Worm (Caenorhabditis elegans): ENCODE measurements around the gene srw-20.

Gene srw-20

DNA sequence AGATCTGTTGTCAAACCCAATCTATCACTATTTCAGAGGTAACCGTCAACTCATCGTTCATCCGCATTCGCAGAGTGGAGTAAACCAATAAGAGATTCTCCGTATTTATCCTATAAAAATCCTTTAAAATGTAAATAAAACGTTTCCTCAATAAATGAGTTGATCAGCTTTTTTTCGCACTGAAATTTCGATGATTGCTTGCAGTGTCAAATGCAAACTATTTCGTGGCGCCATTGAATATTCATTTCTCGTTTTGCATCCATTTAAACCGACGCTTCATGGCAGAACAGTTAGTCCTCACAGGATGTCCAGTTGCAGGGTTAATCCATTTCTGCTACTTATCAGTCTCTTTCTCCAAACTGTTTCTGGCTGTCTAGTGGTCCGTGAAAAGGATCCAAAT, 18.1 kb downstream of the srw-20 start, which contains the start of gene F28B1.9:
TSS of gene F28B1.9 (plus strand) at position 301 of the 400 bp plus-strand sequence.
- TF ChIP-seq sox-4 (tag; optimal IDR thresholded peaks at IDR 0.05), result no peak
- TF ChIP-seq rnt-1 (tag; optimal IDR thresholded peaks at IDR 0.05), result no peak
- TF ChIP-seq unc-3 (GFP tag; conservative IDR thresholded peaks at IDR 0.05), result no peak
- no peak for TF ChIP-seq unc-3 (tag; optimal IDR thresholded peaks at IDR 0.05)
- no peak for TF ChIP-seq T23F11.4 (GFP tag; optimal IDR thresholded peaks at IDR 0.05)
- no peak for TF ChIP-seq elt-2 (tag; optimal IDR thresholded peaks at IDR 0.05)
- TF ChIP-seq mec-3 (tag; optimal IDR thresholded peaks at IDR 0.05; ENCODE audit: borderline replicate concordance), result no peak
- TF ChIP-seq hlh-6 (tag; optimal IDR thresholded peaks at IDR 0.05), result no peak

DNA sequence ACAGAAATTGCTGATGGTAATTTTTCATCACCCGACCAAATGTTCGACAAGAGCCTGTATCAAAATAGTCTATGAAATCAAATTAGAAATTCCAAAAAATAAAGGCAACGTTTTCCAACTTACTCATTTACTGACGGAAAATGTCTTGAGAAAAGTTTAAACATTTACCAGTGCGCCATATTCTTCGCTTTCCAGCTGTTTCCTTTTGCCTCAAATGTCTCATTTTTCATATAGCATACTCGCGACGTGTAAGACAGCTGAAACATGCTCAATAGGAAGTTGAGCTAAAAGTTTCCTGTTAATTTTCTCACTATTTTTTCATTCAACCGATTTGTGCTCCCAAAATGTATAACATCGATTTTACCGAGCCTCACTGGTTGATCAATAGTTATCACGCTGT, 19.7 kb downstream of the srw-20 start, which contains the start of gene sri-66:
TSS of gene sri-66 (plus strand) at position 301 of the 400 bp plus-strand sequence.
- TF ChIP-seq rnt-1 (tag; optimal IDR thresholded peaks at IDR 0.05) (no peak), ztf-16 (tag; optimal IDR thresholded peaks at IDR 0.05) (no peak), Y22D7AL.16 (tag; optimal IDR thresholded peaks at IDR 0.05) (no peak), C38D4.7 (GFP tag; optimal IDR thresholded peaks at IDR 0.05) (no peak), dve-1 (tag; optimal IDR thresholded peaks at IDR 0.05) (no peak)

ce11 chrV:17044500-17044899, 35.2 kb downstream of the srw-20 start, which contains the start of gene F28B1.2:
Gene F28B1.2, plus strand, starts transcription at chrV:17044800.
- TF ChIP-seq sdc-2 (tag; optimal IDR thresholded peaks at IDR 0.05) (no peak), ama-1 (optimal IDR thresholded peaks at IDR 0.05) (no peak), che-1 (tag; optimal IDR thresholded peaks at IDR 0.05) (no peak), ceh-9 (tag; optimal IDR thresholded peaks at IDR 0.05) (no peak), ceh-31 (tag; optimal IDR thresholded peaks at IDR 0.05) (no peak), unc-42 (tag; optimal IDR thresholded peaks at IDR 0.05) (no peak), ceh-2 (tag; optimal IDR thresholded peaks at IDR 0.05) (no peak), fkh-6 (tag; optimal IDR thresholded peaks at IDR 0.05) (no peak)

ce11 chrV:17042263-17042662, 37.4 kb downstream of the srw-20 start, which contains the start of gene hpo-33:
Gene hpo-33, plus strand, starts transcription at chrV:17042563.
- TF ChIP-seq madf-2 (tag; optimal IDR thresholded peaks at IDR 0.05) (no peak), sdc-2 (tag; optimal IDR thresholded peaks at IDR 0.05) (no peak), hlh-15 (tag; optimal IDR thresholded peaks at IDR 0.05) (no peak), pqm-1 (tag; optimal IDR thresholded peaks at IDR 0.05) (no peak), npax-4 (tag; optimal IDR thresholded peaks at IDR 0.05) (no peak), unc-86 (tag; optimal IDR thresholded peaks at IDR 0.05) (no peak), pat-9 (tag; optimal IDR thresholded peaks at IDR 0.05) (no peak), ceh-30 (tag; optimal IDR thresholded peaks at IDR 0.05) (no peak), ahr-1 (tag; optimal IDR thresholded peaks at IDR 0.05) (no peak), F13H6.1 (tag; optimal IDR thresholded peaks at IDR 0.05) (no peak), nfya-1 (tag; optimal IDR thresholded peaks at IDR 0.05) (no peak), eyg-1 (tag; optimal IDR thresholded peaks at IDR 0.05) (no peak), hlh-6 (tag; optimal IDR thresholded peaks at IDR 0.05) (no peak), fkh-6 (tag; optimal IDR thresholded peaks at IDR 0.05) (no peak), syd-9 (tag; optimal IDR thresholded peaks at IDR 0.05) (no peak), unc-42 (tag; optimal IDR thresholded peaks at IDR 0.05) (no peak), fax-1 (tag; optimal IDR thresholded peaks at IDR 0.05) (no peak), ceh-34 (tag; optimal IDR thresholded peaks at IDR 0.05) (no peak)

- TF ChIP-seq hlh-30 (tag; optimal IDR thresholded peaks at IDR 0.05; ENCODE audit: insufficient read depth), result no peak
- no peak for TF ChIP-seq sox-4 (tag; optimal IDR thresholded peaks at IDR 0.05)
- no peak for TF ChIP-seq T23F11.4 (GFP tag; optimal IDR thresholded peaks at IDR 0.05)
- TF ChIP-seq pat-9 (tag; optimal IDR thresholded peaks at IDR 0.05), result no peak
- TF ChIP-seq unc-86 (tag; optimal IDR thresholded peaks at IDR 0.05), result no peak
- no peak for TF ChIP-seq fax-1 (tag; optimal IDR thresholded peaks at IDR 0.05)
- no peak for TF ChIP-seq ceh-31 (tag; optimal IDR thresholded peaks at IDR 0.05)
- TF ChIP-seq unc-3 (GFP tag; conservative IDR thresholded peaks at IDR 0.05), result no peak
- TF ChIP-seq unc-3 (tag; optimal IDR thresholded peaks at IDR 0.05), result no peak
- TF ChIP-seq elt-2 (tag; optimal IDR thresholded peaks at IDR 0.05), result no peak
- no peak for TF ChIP-seq hlh-13 (GFP tag; optimal IDR thresholded peaks at IDR 0.05)
- TF ChIP-seq sox-2 (GFP tag; IDR thresholded peaks at IDR 0.05), result no peak
- TF ChIP-seq tbx-2 (tag; optimal IDR thresholded peaks at IDR 0.05), result no peak
- TF ChIP-seq pha-2 (tag; optimal IDR thresholded peaks at IDR 0.05), result no peak
- no peak for TF ChIP-seq ceh-6 (GFP tag; optimal IDR thresholded peaks at IDR 0.05)
- no peak for TF ChIP-seq lin-11 (tag; optimal IDR thresholded peaks at IDR 0.05)
- no peak for TF ChIP-seq sdc-2 (tag; optimal IDR thresholded peaks at IDR 0.05)
- TF ChIP-seq rnt-1 (tag; optimal IDR thresholded peaks at IDR 0.05), result no peak
- TF ChIP-seq odd-2 (tag; optimal IDR thresholded peaks at IDR 0.05), result no peak
- no peak for TF ChIP-seq eyg-1 (tag; optimal IDR thresholded peaks at IDR 0.05)
These were observed 43.8 kb downstream of the srw-20 start, which contains the start of gene srz-94 for ce11 chrV:17035850-17036249. Gene srz-94, minus strand, starts transcription at chrV:17035950.
